Fruit fly (Drosophila melanogaster) whole organism, embryonic: ENCODE data around the gene CG2841.
A peak's percentile ranks its signal among the peaks of the same experiment; 100 is the strongest.

Experiments
- Abd-B ChIP-seq: fragments of 200-800 bp; sonication (Bioruptor generic); optimal IDR thresholded peaks from 2 replicates; lab custom pipeline; 2018; ENCODE audit warnings: missing biosample characterization, mild to moderate bottlenecking, missing genetic modification characterization, moderate library complexity
- Adf1 ChIP-seq: fragments of 200-800 bp; sonication (Bioruptor generic); IDR thresholded peaks from 2 replicates; pipeline ENCODE4 v1.3.6; 2022; ENCODE audit warnings: missing biosample characterization, missing genetic modification characterization
- BtbVII ChIP-seq: fragments of 200-800 bp; sonication (Bioruptor generic); optimal IDR thresholded peaks from 3 replicates; lab custom pipeline; 2017; ENCODE audit warnings: missing biosample characterization, mild to moderate bottlenecking, missing genetic modification characterization
- CG11085 ChIP-seq: fragments of 200-800 bp; sonication (Bioruptor generic); IDR thresholded peaks from 2 replicates; pipeline ENCODE4 v1.3.6; 2022; ENCODE audit warnings: missing biosample characterization, missing genetic modification characterization
- CG1233 ChIP-seq: fragments of 200-800 bp; sonication (Bioruptor generic); optimal IDR thresholded peaks from 4 replicates; lab custom pipeline; 2018; ENCODE audit warnings: missing biosample characterization, mild to moderate bottlenecking, missing genetic modification characterization
- CG12769 ChIP-seq: fragments of 200-800 bp; sonication (Bioruptor generic); optimal IDR thresholded peaks from 2 replicates; lab custom pipeline; 2019; ENCODE audit warnings: missing biosample characterization, mild to moderate bottlenecking, missing genetic modification characterization, moderate library complexity
- CG15269 ChIP-seq: fragments of 200-800 bp; sonication (Bioruptor generic); optimal IDR thresholded peaks from 2 replicates; lab custom pipeline; 2018; ENCODE audit warnings: missing biosample characterization, mild to moderate bottlenecking, missing genetic modification characterization, moderate library complexity
- CG1603 ChIP-seq: fragments of 200-800 bp; sonication (Bioruptor generic); optimal IDR thresholded peaks from 2 replicates; lab custom pipeline; 2019; ENCODE audit warnings: missing biosample characterization, mild to moderate bottlenecking, missing genetic modification characterization, moderate library complexity
- CG17612 ChIP-seq: fragments of 200-800 bp; sonication (Bioruptor generic); IDR thresholded peaks from 2 replicates; pipeline ENCODE4 v1.3.6; 2022; ENCODE audit warnings: missing biosample characterization, missing genetic modification characterization
- CG17802 ChIP-seq: fragments of 200-800 bp; sonication (Bioruptor generic); optimal IDR thresholded peaks from 2 replicates; lab custom pipeline; 2018; ENCODE audit warnings: missing biosample characterization, mild to moderate bottlenecking, missing genetic modification characterization, moderate library complexity
- CG2202 ChIP-seq: fragments of 200-800 bp; sonication (Bioruptor generic); optimal IDR thresholded peaks from 2 replicates; lab custom pipeline; 2018; ENCODE audit warnings: missing biosample characterization, mild to moderate bottlenecking, missing genetic modification characterization
- CG3065 ChIP-seq: fragments of 200-800 bp; sonication (Bioruptor generic); optimal IDR thresholded peaks from 2 replicates; lab custom pipeline; 2016; ENCODE audit warnings: missing biosample characterization, missing genetic modification characterization
- CG31224 ChIP-seq: fragments of 200-800 bp; sonication (Bioruptor generic); IDR thresholded peaks from 2 replicates; pipeline ENCODE4 v1.3.6; 2022; ENCODE audit warnings: missing biosample characterization, missing genetic modification characterization
- CG3847 ChIP-seq: fragments of 200-800 bp; sonication (Bioruptor generic); IDR thresholded peaks from 2 replicates; pipeline ENCODE4 v1.3.6; 2022; ENCODE audit warnings: missing biosample characterization, missing genetic modification characterization
- CG42726 ChIP-seq: fragments of 200-800 bp; sonication (Bioruptor generic); IDR thresholded peaks from 2 replicates; pipeline ENCODE4 v1.3.6; 2022; ENCODE audit warnings: missing biosample characterization, missing genetic modification characterization; ENCODE audit not compliant: partially characterized antibody
- CG6854 ChIP-seq: fragments of 200-800 bp; sonication (Bioruptor generic); optimal IDR thresholded peaks from 3 replicates; lab custom pipeline; 2017; ENCODE audit warnings: missing biosample characterization, mild to moderate bottlenecking, missing genetic modification characterization
- CG7786 ChIP-seq: fragments of 200-800 bp; sonication (Bioruptor generic); optimal IDR thresholded peaks from 2 replicates; lab custom pipeline; 2016; ENCODE audit warnings: missing biosample characterization, missing genetic modification characterization
- CG8359 ChIP-seq: fragments of 200-800 bp; sonication (Bioruptor generic); optimal IDR thresholded peaks from 2 replicates; lab custom pipeline; 2017; ENCODE audit warnings: missing biosample characterization, mild to moderate bottlenecking, missing genetic modification characterization, borderline replicate concordance
- CkIIα-i1 ChIP-seq: fragments of 200-800 bp; sonication (Bioruptor generic); IDR thresholded peaks from 2 replicates; pipeline ENCODE4 v1.3.6; 2022; ENCODE audit warnings: missing biosample characterization, missing genetic modification characterization
- CrebB ChIP-seq: fragments of 200-800 bp; sonication (Bioruptor generic); optimal IDR thresholded peaks from 3 replicates; lab custom pipeline; 2018; ENCODE audit warnings: missing biosample characterization, mild to moderate bottlenecking, missing genetic modification characterization
- GATAe ChIP-seq: fragments of 200-800 bp; sonication (Bioruptor generic); conservative IDR thresholded peaks from 2 replicates; pipeline ENCODE4 v1.3.6; 2022; ENCODE audit warnings: missing biosample characterization, missing genetic modification characterization
- HLH3B ChIP-seq: fragments of 200-800 bp; sonication (Bioruptor generic); IDR thresholded peaks from 2 replicates; pipeline ENCODE4 v1.3.6; 2022; ENCODE audit warnings: missing biosample characterization, missing genetic modification characterization
- Hr51 ChIP-seq, 2 experiments: fragments of 200-800 bp; sonication (Bioruptor generic); optimal IDR thresholded peaks; 2 replicates in 1 of 2; 3 replicates in 1 of 2; lab custom pipeline; 2016 to 2018; ENCODE audit warnings: missing biosample characterization in 2 of 2, missing genetic modification characterization in 2 of 2, mild to moderate bottlenecking in 1 of 2, moderate library complexity in 1 of 2
- NK7.1 ChIP-seq: fragments of 200-800 bp; sonication (Bioruptor generic); optimal IDR thresholded peaks from 3 replicates; lab custom pipeline; 2016; ENCODE audit warnings: missing biosample characterization, missing genetic modification characterization
- Oli ChIP-seq: fragments of 200-800 bp; sonication (Bioruptor generic); optimal IDR thresholded peaks from 2 replicates; lab custom pipeline; 2018; ENCODE audit warnings: missing biosample characterization, mild to moderate bottlenecking, missing genetic modification characterization, moderate library complexity
- PHDP ChIP-seq: fragments of 200-800 bp; sonication (Bioruptor generic); optimal IDR thresholded peaks from 3 replicates; lab custom pipeline; 2018; ENCODE audit warnings: missing biosample characterization, mild to moderate bottlenecking, missing genetic modification characterization, moderate library complexity
- Rx ChIP-seq: fragments of 200-800 bp; sonication (Bioruptor generic); IDR thresholded peaks from 2 replicates; pipeline ENCODE4 v1.3.6; 2022; ENCODE audit warnings: missing biosample characterization, missing genetic modification characterization
- Sox100B ChIP-seq: fragments of 200-800 bp; sonication (Bioruptor generic); optimal IDR thresholded peaks from 3 replicates; lab custom pipeline; 2018; ENCODE audit warnings: missing biosample characterization, mild to moderate bottlenecking, missing genetic modification characterization
- Sox102F ChIP-seq: fragments of 200-800 bp; sonication (Bioruptor generic); optimal IDR thresholded peaks from 2 replicates; lab custom pipeline; 2018; ENCODE audit warnings: missing biosample characterization, mild to moderate bottlenecking, missing genetic modification characterization, moderate library complexity
- Trl ChIP-seq, 3 experiments: fragments of >200 bp in 2 of 3; fragments of 200-800 bp in 1 of 3; sonication (Bioruptor generic) in 1 of 3; optimal IDR thresholded peaks; 2 replicates in 1 of 3; 3 replicates in 2 of 3; lab custom pipeline; 2016 to 2017; ENCODE audit warnings: missing biosample characterization in 1 of 3, missing genetic modification characterization in 1 of 3
- ab ChIP-seq: fragments of 200-800 bp; sonication (Bioruptor generic); optimal IDR thresholded peaks from 2 replicates; lab custom pipeline; 2016; ENCODE audit warnings: missing biosample characterization, missing genetic modification characterization
- amos ChIP-seq: fragments of 200-800 bp; sonication (Bioruptor generic); IDR thresholded peaks from 2 replicates; pipeline ENCODE4 v1.3.6; 2022; ENCODE audit warnings: missing biosample characterization, missing genetic modification characterization; ENCODE audit not compliant: partially characterized antibody
- ash1 ChIP-seq: fragments of 200-800 bp; sonication (Bioruptor generic); optimal IDR thresholded peaks from 2 replicates; lab custom pipeline; 2018; ENCODE audit warnings: missing biosample characterization, mild to moderate bottlenecking, missing genetic modification characterization
- da ChIP-seq: fragments of 200-800 bp; sonication (Bioruptor generic); optimal IDR thresholded peaks from 2 replicates; lab custom pipeline; 2016; ENCODE audit warnings: missing biosample characterization, missing genetic modification characterization
- dmrt11E ChIP-seq: fragments of 200-800 bp; sonication (Bioruptor generic); optimal IDR thresholded peaks from 3 replicates; lab custom pipeline; 2018; ENCODE audit warnings: missing biosample characterization, mild to moderate bottlenecking, missing genetic modification characterization, moderate library complexity
- ems ChIP-seq: fragments of 200-800 bp; sonication (Bioruptor generic); optimal IDR thresholded peaks from 3 replicates; lab custom pipeline; 2016; ENCODE audit warnings: missing biosample characterization, missing genetic modification characterization
- eyg ChIP-seq: fragments of 200-800 bp; sonication (Bioruptor generic); optimal IDR thresholded peaks from 3 replicates; lab custom pipeline; 2016; ENCODE audit warnings: missing biosample characterization, missing genetic modification characterization
- gcm ChIP-seq: fragments of 200-800 bp; sonication (Bioruptor generic); optimal IDR thresholded peaks from 2 replicates; lab custom pipeline; 2019; ENCODE audit warnings: missing biosample characterization, mild to moderate bottlenecking, missing genetic modification characterization, moderate library complexity
- grau ChIP-seq: fragments of 200-800 bp; optimal IDR thresholded peaks from 3 replicates; lab custom pipeline; 2019; ENCODE audit warnings: missing biosample characterization, mild to moderate bottlenecking, missing genetic modification characterization, moderate library complexity
- gt ChIP-seq: fragments of 200-800 bp; sonication (Bioruptor generic); IDR thresholded peaks from 2 replicates; pipeline ENCODE4 v1.3.6; 2022; ENCODE audit warnings: missing biosample characterization, missing genetic modification characterization
- insv ChIP-seq, 2 experiments: fragments of 200-800 bp; sonication (Bioruptor generic); optimal IDR thresholded peaks; 3 replicates each; lab custom pipeline; 2016 to 2018; ENCODE audit warnings: missing biosample characterization in 2 of 2, missing genetic modification characterization in 2 of 2
- ken ChIP-seq: fragments of 200-800 bp; sonication (Bioruptor generic); IDR thresholded peaks from 3 replicates; pipeline ENCODE4 v1.3.6; 2022; ENCODE audit warnings: missing biosample characterization, missing genetic modification characterization
- nerfin-2 ChIP-seq: fragments of 200-800 bp; sonication (Bioruptor generic); IDR thresholded peaks from 2 replicates; pipeline ENCODE4 v1.3.6; 2022; ENCODE audit warnings: missing biosample characterization, missing genetic modification characterization; ENCODE audit not compliant: partially characterized antibody
- salm ChIP-seq: fragments of 200-800 bp; sonication (Bioruptor generic); optimal IDR thresholded peaks from 2 replicates; lab custom pipeline; 2018; ENCODE audit warnings: missing biosample characterization, mild to moderate bottlenecking, missing genetic modification characterization
- schlank ChIP-seq: fragments of 200-800 bp; sonication (Bioruptor generic); optimal IDR thresholded peaks from 2 replicates; lab custom pipeline; 2018; ENCODE audit warnings: missing biosample characterization, mild to moderate bottlenecking, missing genetic modification characterization
- slbo ChIP-seq: fragments of 200-800 bp; sonication (Bioruptor generic); IDR thresholded peaks from 2 replicates; pipeline ENCODE4 v1.3.6; 2022; ENCODE audit warnings: missing biosample characterization, missing genetic modification characterization
- tna ChIP-seq: fragments of 200-800 bp; sonication (Bioruptor generic); IDR thresholded peaks from 2 replicates; pipeline ENCODE4 v1.3.6; 2022; ENCODE audit warnings: missing biosample characterization, missing genetic modification characterization; ENCODE audit not compliant: partially characterized antibody
- tup ChIP-seq: fragments of 200-800 bp; sonication (Bioruptor generic); optimal IDR thresholded peaks from 2 replicates; lab custom pipeline; 2016; ENCODE audit warnings: missing biosample characterization, mild to moderate bottlenecking, missing genetic modification characterization, moderate library complexity
- wek ChIP-seq: fragments of 200-800 bp; sonication (Bioruptor generic); optimal IDR thresholded peaks from 3 replicates; lab custom pipeline; 2018; ENCODE audit warnings: missing biosample characterization, mild to moderate bottlenecking, missing genetic modification characterization, moderate library complexity

The CG2841 gene

dm6 chrX:2396204-2396882, 30.2 kb upstream of the CG2841 start (continued):
- TF ChIP-seq CrebB (tag; lab: Kevin White, UChicago) = no peak
- peak; percentile 4 for TF ChIP-seq BtbVII (GFP tag; lab: Kevin White, UChicago)
- TF ChIP-seq CG17612 = no peak
- peak; percentile 20 for TF ChIP-seq Abd-B
- no peak for TF ChIP-seq GATAe
- no peak for TF ChIP-seq slbo (GFP tag; lab: Robert Waterston, UW)
- no peak for TF ChIP-seq CG17802 (tag; lab: Kevin White, UChicago)
- no peak for TF ChIP-seq CG3847 (GFP tag; lab: Robert Waterston, UW)
- peak; percentile 30 for TF ChIP-seq gcm
- no peak for TF ChIP-seq ash1
- TF ChIP-seq amos (GFP tag; lab: Robert Waterston, UW) = no peak
- TF ChIP-seq Sox102F (GFP tag; lab: Kevin White, UChicago) = peak; percentile 65
- peak in 1 of 2 experiments; percentile 62 for TF ChIP-seq Hr51 (GFP tag; optimal IDR thresholded peaks at IDR 0.05; lab: Kevin White, UChicago)
- TF ChIP-seq insv (GFP tag; optimal IDR thresholded peaks at IDR 0.05; lab: Kevin White, UChicago) = no peak
- no peak for TF ChIP-seq Trl (optimal IDR thresholded peaks at IDR 0.05; lab: Kevin White, UChicago)
- TF ChIP-seq Trl (GFP tag; optimal IDR thresholded peaks at IDR 0.05; lab: Kevin White, UChicago) = no peak
- TF ChIP-seq CG1603 (tag; lab: Kevin White, UChicago) = peak; percentile 46
- TF ChIP-seq NK7.1 (GFP tag; lab: Kevin White, UChicago) = no peak
- peak; percentile 65 for TF ChIP-seq Sox100B (GFP tag; lab: Kevin White, UChicago)
- TF ChIP-seq CG31224 (GFP tag; lab: Robert Waterston, UW) = no peak
- TF ChIP-seq salm (tag; lab: Kevin White, UChicago) = peak; percentile 28
- no peak for TF ChIP-seq eyg (GFP tag; lab: Kevin White, UChicago)
- TF ChIP-seq CG15269 (tag; lab: Kevin White, UChicago) = peak; percentile 44
- peak; percentile 34 for TF ChIP-seq HLH3B (GFP tag; lab: Robert Waterston, UW)
- TF ChIP-seq CG3065 (GFP tag; lab: Kevin White, UChicago) = no peak
- TF ChIP-seq dmrt11E (tag; lab: Kevin White, UChicago) = peak; percentile 70
- no peak for TF ChIP-seq ab (GFP tag; lab: Kevin White, UChicago)
- peak; percentile 49 for TF ChIP-seq CG8359 (GFP tag; lab: Kevin White, UChicago)
- peak; percentile 51 for TF ChIP-seq PHDP (tag; lab: Kevin White, UChicago)
- peak; percentile 70 for TF ChIP-seq gt (GFP tag; lab: Robert Waterston, UW)
- peak; percentile 58 for TF ChIP-seq grau
- no peak for TF ChIP-seq CG11085 (GFP tag; lab: Robert Waterston, UW)
- TF ChIP-seq da (GFP tag; lab: Kevin White, UChicago) = no peak
- no peak for TF ChIP-seq CG42726
- no peak for TF ChIP-seq tna
- TF ChIP-seq CG12769 (tag; lab: Kevin White, UChicago) = no peak
- TF ChIP-seq wek = peak; percentile 2
- peak; percentile 42 for TF ChIP-seq CG2202 (tag; lab: Kevin White, UChicago)
- no peak for TF ChIP-seq CkIIα-i1 (GFP tag; lab: Robert Waterston, UW)
- no peak for TF ChIP-seq ken
- TF ChIP-seq Rx (GFP tag; lab: Robert Waterston, UW) = no peak
- TF ChIP-seq nerfin-2 (GFP tag; lab: Robert Waterston, UW) = no peak
- TF ChIP-seq schlank (tag; lab: Kevin White, UChicago) = no peak
- no peak for TF ChIP-seq Adf1 (GFP tag; lab: Robert Waterston, UW)
- TF ChIP-seq tup (GFP tag; lab: Kevin White, UChicago) = no peak
- peak; percentile 67 for TF ChIP-seq Oli (tag; lab: Kevin White, UChicago)
- peak; percentile 1 for TF ChIP-seq ems (GFP tag; lab: Kevin White, UChicago)
- TF ChIP-seq CG1233 (GFP tag; lab: Kevin White, UChicago) = peak; percentile 7
- no peak for TF ChIP-seq CG6854 (GFP tag; lab: Kevin White, UChicago)
- TF ChIP-seq CG7786 (GFP tag; lab: Kevin White, UChicago) = no peak
